Worm (Caenorhabditis elegans) whole organism, L2 larva: ENCODE data around the gene srw-10.

Source experiments
- ZK546.5 ChIP-seq: sonication (generic microtip); optimal IDR thresholded peaks from 2 replicates; lab custom pipeline; 2017; ENCODE audit warnings: missing biosample characterization, missing genetic modification characterization
- unc-39 ChIP-seq: fragments of 150-350 bp; optimal IDR thresholded peaks from 2 replicates; lab custom pipeline; 2014; ENCODE audit warnings: missing biosample characterization, missing genetic modification characterization

DNA sequence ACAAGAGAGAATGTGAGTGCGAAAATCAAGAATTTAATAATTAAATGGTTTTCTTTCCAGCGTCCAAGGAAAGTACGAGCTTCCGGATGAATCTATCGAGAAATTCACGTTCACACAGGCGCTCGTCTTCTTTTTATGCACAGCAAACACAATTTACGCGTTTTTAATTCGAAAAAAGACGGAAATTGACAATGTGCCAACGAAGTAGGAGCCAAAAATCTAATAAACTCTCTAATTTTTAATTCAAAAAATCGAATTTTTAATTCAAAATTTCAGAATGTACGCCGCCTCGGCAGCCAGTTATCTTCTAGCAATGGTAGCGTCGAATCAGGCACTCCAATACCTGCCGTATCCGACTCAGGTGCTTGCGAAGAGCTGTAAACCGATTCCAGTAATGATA, 43.5 kb upstream of the srw-10 start:
- TF ChIP-seq ZK546.5 = no peak
- TF ChIP-seq unc-39 (tag; lab: Kevin White, UChicago) = no peak
